Fruit fly (Drosophila melanogaster): ENCODE measurements around the gene CTCF.

The CTCF gene

DNA sequence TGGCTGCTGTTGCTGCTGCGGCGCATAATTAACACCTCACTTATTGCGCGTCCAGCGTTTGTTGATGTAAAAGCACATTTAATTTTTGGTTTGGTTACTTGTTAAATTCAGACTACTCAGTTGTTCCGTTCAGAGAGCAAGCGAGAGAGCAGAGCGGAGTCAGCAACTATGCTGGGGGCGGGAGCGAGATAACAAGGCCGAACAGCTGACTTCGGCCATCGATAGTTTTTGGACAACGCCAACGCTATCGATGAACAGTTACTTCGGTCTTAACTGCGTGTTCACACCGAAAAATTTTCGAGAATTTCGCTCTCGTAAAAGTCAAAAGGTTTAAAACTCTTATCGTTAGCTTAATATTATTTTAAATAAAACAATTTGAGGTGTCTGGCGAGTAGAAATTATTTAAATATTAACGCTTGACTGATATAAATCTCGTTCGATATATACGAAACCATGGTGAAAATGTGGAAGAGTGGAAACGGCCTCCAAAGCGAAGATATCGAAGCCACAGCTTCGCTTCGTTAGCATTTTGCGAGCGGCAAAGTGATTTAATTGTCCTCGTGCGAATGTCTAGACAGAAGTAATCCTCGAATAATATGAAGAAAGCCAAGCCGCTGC, 25.0 kb upstream of the CTCF start, which contains the start of the genes SMSr and smid (continued):
- TF ChIP-seq D19A (tag; optimal IDR thresholded peaks at IDR 0.05) (no peak), sr (GFP tag; IDR thresholded peaks at IDR 0.05) (no peak), CG13123 (GFP tag; optimal IDR thresholded peaks at IDR 0.05) (peak; percentile 23), CG10147 (GFP tag; optimal IDR thresholded peaks at IDR 0.05) (peak; percentile 44), CG2116 (GFP tag; optimal IDR thresholded peaks at IDR 0.05) (peak; percentile 88), bcd (GFP tag; optimal IDR thresholded peaks at IDR 0.05) (peak; percentile 65), CG2875 (GFP tag; optimal IDR thresholded peaks at IDR 0.05) (no peak), zfh2 (GFP tag; optimal IDR thresholded peaks at IDR 0.05) (peak; percentile 68), CG34422 (GFP tag; IDR thresholded peaks at IDR 0.05) (no peak), CG12236 (GFP tag; optimal IDR thresholded peaks at IDR 0.05) (no peak), Stat92E (GFP tag; optimal IDR thresholded peaks at IDR 0.05) (peak in 1 of 3 experiments; percentile 70), CG1024 (GFP tag; IDR thresholded peaks at IDR 0.05) (peak; percentile 28; the same call in 1 of the 2 replicates), gsb (GFP tag; IDR thresholded peaks at IDR 0.05) (no peak), abd-A (tag; optimal IDR thresholded peaks at IDR 0.05) (no peak), CG13624 (GFP tag; optimal IDR thresholded peaks at IDR 0.05) (peak; percentile 43), CG33213 (GFP tag; optimal IDR thresholded peaks at IDR 0.05) (no peak), sima (GFP tag; optimal IDR thresholded peaks at IDR 0.05) (no peak), Opbp (GFP tag; IDR thresholded peaks at IDR 0.05; ENCODE audit: partially characterized antibody) (peak; percentile 66), z (GFP tag; IDR thresholded peaks at IDR 0.05) (no peak), tna (GFP tag; IDR thresholded peaks at IDR 0.05; ENCODE audit: partially characterized antibody) (peak; percentile 44), Ssrp (tag; optimal IDR thresholded peaks at IDR 0.05) (peak; percentile 59), Dp (GFP tag; optimal IDR thresholded peaks at IDR 0.05) (peak; percentile 20), nerfin-2 (GFP tag; IDR thresholded peaks at IDR 0.05; ENCODE audit: partially characterized antibody) (peak; percentile 51), CG31224 (GFP tag; IDR thresholded peaks at IDR 0.05) (no peak), CG15073 (GFP tag; optimal IDR thresholded peaks at IDR 0.05) (no peak)

DNA sequence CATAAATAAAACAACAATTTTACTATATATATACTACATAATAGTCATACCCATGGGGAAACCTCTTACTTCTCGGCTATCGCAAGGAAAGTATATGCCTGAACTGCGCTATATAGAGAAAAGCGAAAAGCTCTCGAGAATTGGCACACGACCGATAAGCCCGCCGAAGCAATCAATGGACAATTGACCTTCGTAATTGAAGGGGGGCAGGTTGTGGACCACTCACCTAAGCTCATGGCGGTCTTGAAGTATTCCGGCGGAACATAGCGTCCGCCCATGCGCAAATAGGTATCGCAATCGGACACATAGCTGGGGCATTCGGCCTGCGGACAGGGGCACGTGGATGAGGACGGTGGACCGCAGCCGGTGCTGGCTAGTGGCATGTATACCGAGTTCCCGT, 23.9 kb upstream of the CTCF start:
- no peak for TF ChIP-seq Hmr (GFP tag; optimal IDR thresholded peaks at IDR 0.05)
- TF ChIP-seq CG7556 (GFP tag; optimal IDR thresholded peaks at IDR 0.05): no peak
- TF ChIP-seq sug (tag; optimal IDR thresholded peaks at IDR 0.05): peak; percentile 30
- TF ChIP-seq Dbx (GFP tag; IDR thresholded peaks at IDR 0.05): 0 out of 3 replicates have a peak, but pooled peaks have one; percentile 16
- peak; percentile 4 for TF ChIP-seq exex (tag; optimal IDR thresholded peaks at IDR 0.05)
- no peak for TF ChIP-seq Asciz (GFP tag; optimal IDR thresholded peaks at IDR 0.05)

- no peak for TF ChIP-seq CG14667 (GFP tag; IDR thresholded peaks at IDR 0.05)
- TF ChIP-seq CG7839 (tag; optimal IDR thresholded peaks at IDR 0.05): no peak
- no peak for TF ChIP-seq CG18764 (GFP tag; optimal IDR thresholded peaks at IDR 0.05)
- TF ChIP-seq Sox100B (GFP tag; optimal IDR thresholded peaks at IDR 0.05): no peak
- TF ChIP-seq BtbVII (GFP tag; optimal IDR thresholded peaks at IDR 0.05): peak; percentile 44
- TF ChIP-seq MBD-R2 (GFP tag; IDR thresholded peaks at IDR 0.05): no peak
- no peak for TF ChIP-seq CG12942 (GFP tag; optimal IDR thresholded peaks at IDR 0.05)
- TF ChIP-seq dmrt99B (tag; optimal IDR thresholded peaks at IDR 0.05): no peak
- no peak for TF ChIP-seq Dfd (GFP tag; optimal IDR thresholded peaks at IDR 0.05)
- TF ChIP-seq sug (tag; optimal IDR thresholded peaks at IDR 0.05): peak; percentile 29
- TF ChIP-seq mirr (GFP tag; optimal IDR thresholded peaks at IDR 0.05): peak; percentile 71
- TF ChIP-seq B-H2 (GFP tag; optimal IDR thresholded peaks at IDR 0.05): no peak
- TF ChIP-seq exex (tag; optimal IDR thresholded peaks at IDR 0.05): peak; percentile 83
- TF ChIP-seq CG10959 (GFP tag; IDR thresholded peaks at IDR 0.05): no peak
- no peak for TF ChIP-seq CG17802 (tag; optimal IDR thresholded peaks at IDR 0.05)
- peak; percentile 36 for TF ChIP-seq CG34376 (GFP tag; optimal IDR thresholded peaks at IDR 0.05)
- no peak for TF ChIP-seq bowl (GFP tag; IDR thresholded peaks at IDR 0.05)
Observed at dm6 chr3L:7376830-7377229, 20.3 kb upstream of the CTCF start.
